Fruit fly (Drosophila melanogaster): ENCODE data around the gene Cpsf73.
A peak's percentile ranks its signal among the peaks of the same experiment; 100 is the strongest.

dm6 chr3R:18639662-18640061, 23.7 kb downstream of the Cpsf73 start:
- TF ChIP-seq svp (GFP tag) (no peak), CG11294 (GFP tag; IDR thresholded peaks at IDR 0.05) (peak; percentile 40; the same call in 1 of the 2 replicates), Met (GFP tag; optimal IDR thresholded peaks at IDR 0.05) (no peak), CG6854 (GFP tag; optimal IDR thresholded peaks at IDR 0.05) (no peak), CG10669 (GFP tag; optimal IDR thresholded peaks at IDR 0.05) (no peak), lz (GFP tag; optimal IDR thresholded peaks at IDR 0.05) (no peak), fd59A (GFP tag; optimal IDR thresholded peaks at IDR 0.05) (no peak), CG8632 (GFP tag; optimal IDR thresholded peaks at IDR 0.05) (no peak), CG1621 (tag; optimal IDR thresholded peaks at IDR 0.05) (no peak)

All from whole organism, prepupa.